Worm (Caenorhabditis elegans): ENCODE results near the gene rol-3.

DNA sequence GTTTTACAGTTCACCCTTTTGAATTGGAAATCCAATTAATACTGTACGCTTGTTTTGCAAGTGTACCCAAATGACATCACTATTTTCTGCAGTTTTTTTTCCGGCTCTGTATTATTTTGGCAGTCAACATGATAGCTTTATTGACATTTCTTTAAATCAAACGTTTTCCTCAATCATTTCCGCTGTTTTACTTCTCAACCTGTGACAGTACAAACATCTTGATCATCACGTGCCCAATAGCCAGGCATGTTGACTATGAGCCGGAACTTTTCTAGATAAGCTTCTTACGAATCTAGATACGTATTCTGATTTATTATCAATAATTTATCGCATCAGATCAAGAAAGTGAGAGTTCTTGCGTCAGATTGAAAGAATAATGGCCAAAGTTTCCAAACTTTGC, 31.7 kb upstream of the rol-3 start:
- TF ChIP-seq dao-5 (tag; optimal IDR thresholded peaks at IDR 0.05) (no peak), W03F9.2 (tag; optimal IDR thresholded peaks at IDR 0.05) (no peak), him-1 (tag; optimal IDR thresholded peaks at IDR 0.05) (no peak)

Data from whole organism, L4/young adult.